Fruit fly (Drosophila melanogaster) whole organism, embryonic: ENCODE results near the gene CG5928.
A peak's percentile ranks its signal among the peaks of the same experiment; 100 is the strongest.

Experiments used
- Aef1 ChIP-seq: fragments of 200-800 bp; sonication (Bioruptor generic); IDR thresholded peaks from 3 replicates; pipeline ENCODE4 v1.3.6; 2022; ENCODE audit warnings: missing biosample characterization, missing genetic modification characterization
- Asciz ChIP-seq: fragments of 200-800 bp; sonication (Bioruptor generic); optimal IDR thresholded peaks from 2 replicates; lab custom pipeline; 2017; ENCODE audit warnings: missing biosample characterization, mild to moderate bottlenecking, missing genetic modification characterization, missing genetic modification reagents
- Bgb ChIP-seq: fragments of 200-800 bp; sonication (Bioruptor generic); IDR thresholded peaks from 2 replicates; pipeline ENCODE4 v1.3.6; 2022; ENCODE audit warnings: missing biosample characterization, missing genetic modification characterization; ENCODE audit not compliant: partially characterized antibody
- CG10366 ChIP-seq: fragments of 200-800 bp; sonication (Bioruptor generic); IDR thresholded peaks from 2 replicates; pipeline ENCODE4 v1.3.6; 2022; ENCODE audit warnings: missing biosample characterization, missing genetic modification characterization
- CG11504 ChIP-seq: fragments of 200-800 bp; sonication (Bioruptor generic); optimal IDR thresholded peaks from 3 replicates; lab custom pipeline; 2019; ENCODE audit warnings: missing biosample characterization, mild to moderate bottlenecking, missing genetic modification characterization, moderate library complexity
- CG12744 ChIP-seq: fragments of 200-800 bp; sonication (Bioruptor generic); optimal IDR thresholded peaks from 2 replicates; lab custom pipeline; 2016; ENCODE audit warnings: missing biosample characterization, missing genetic modification characterization
- CG13894 ChIP-seq: fragments of 200-800 bp; sonication (Bioruptor generic); optimal IDR thresholded peaks from 3 replicates; lab custom pipeline; 2018; ENCODE audit warnings: missing biosample characterization, mild to moderate bottlenecking, missing genetic modification characterization, moderate library complexity
- CG14710 ChIP-seq: fragments of 200-800 bp; sonication (Bioruptor generic); optimal IDR thresholded peaks from 3 replicates; lab custom pipeline; 2019; ENCODE audit warnings: missing biosample characterization, mild to moderate bottlenecking, missing genetic modification characterization, moderate library complexity
- CG1529 ChIP-seq: fragments of 200-800 bp; sonication (Bioruptor generic); optimal IDR thresholded peaks from 3 replicates; lab custom pipeline; 2018; ENCODE audit warnings: missing biosample characterization, missing genetic modification characterization
- CG15601 ChIP-seq: fragments of 200-800 bp; sonication (Bioruptor generic); optimal IDR thresholded peaks from 3 replicates; lab custom pipeline; 2019; ENCODE audit warnings: missing biosample characterization, mild to moderate bottlenecking, missing genetic modification characterization, moderate library complexity
- CG1603 ChIP-seq: fragments of 200-800 bp; sonication (Bioruptor generic); optimal IDR thresholded peaks from 2 replicates; lab custom pipeline; 2019; ENCODE audit warnings: missing biosample characterization, mild to moderate bottlenecking, missing genetic modification characterization, moderate library complexity
- CG2202 ChIP-seq: fragments of 200-800 bp; sonication (Bioruptor generic); optimal IDR thresholded peaks from 2 replicates; lab custom pipeline; 2018; ENCODE audit warnings: missing biosample characterization, mild to moderate bottlenecking, missing genetic modification characterization
- CG42726 ChIP-seq: fragments of 200-800 bp; sonication (Bioruptor generic); IDR thresholded peaks from 2 replicates; pipeline ENCODE4 v1.3.6; 2022; ENCODE audit warnings: missing biosample characterization, missing genetic modification characterization; ENCODE audit not compliant: partially characterized antibody
- CG4707 ChIP-seq: fragments of 200-800 bp; sonication (Bioruptor generic); optimal IDR thresholded peaks from 2 replicates; lab custom pipeline; 2018; ENCODE audit warnings: missing biosample characterization, mild to moderate bottlenecking, missing genetic modification characterization, moderate library complexity
- CG6791 ChIP-seq: fragments of 200-800 bp; sonication (Bioruptor generic); IDR thresholded peaks from 3 replicates; pipeline ENCODE4 v1.3.6; 2022; ENCODE audit warnings: missing biosample characterization, missing genetic modification characterization; ENCODE audit not compliant: partially characterized antibody
- CG7839 ChIP-seq: fragments of 200-800 bp; sonication (Bioruptor generic); optimal IDR thresholded peaks from 3 replicates; lab custom pipeline; 2018; ENCODE audit warnings: missing biosample characterization, mild to moderate bottlenecking, missing genetic modification characterization, moderate library complexity
- CG8281 ChIP-seq: fragments of 200-800 bp; sonication (Bioruptor generic); optimal IDR thresholded peaks from 2 replicates; lab custom pipeline; 2018; ENCODE audit warnings: missing biosample characterization, mild to moderate bottlenecking, missing genetic modification characterization, moderate library complexity
- CG9817 ChIP-seq: fragments of 200-800 bp; sonication (Bioruptor generic); optimal IDR thresholded peaks from 2 replicates; lab custom pipeline; 2018; ENCODE audit warnings: missing biosample characterization, mild to moderate bottlenecking, missing genetic modification characterization, moderate library complexity
- Dad ChIP-seq: fragments of 200-800 bp; sonication (Bioruptor generic); optimal IDR thresholded peaks from 3 replicates; lab custom pipeline; 2016; ENCODE audit warnings: missing biosample characterization, missing genetic modification characterization
- Ets65A ChIP-seq: fragments of 200-800 bp; sonication (Bioruptor generic); peaks from one replicate; lab custom pipeline; 2016; ENCODE audit warnings: missing biosample characterization, missing genetic modification characterization
- H15 ChIP-seq: fragments of 200-800 bp; sonication (Bioruptor generic); IDR thresholded peaks from 3 replicates; pipeline ENCODE4 v1.3.6; 2022; ENCODE audit warnings: missing biosample characterization, missing genetic modification characterization
- HLH4C ChIP-seq: fragments of 200-800 bp; sonication (Bioruptor generic); IDR thresholded peaks from 3 replicates; pipeline ENCODE4 v1.3.6; 2022; ENCODE audit warnings: missing biosample characterization, missing genetic modification characterization; ENCODE audit not compliant: partially characterized antibody
- Lhr ChIP-seq: fragments of 200-800 bp; sonication (Bioruptor generic); optimal IDR thresholded peaks from 3 replicates; lab custom pipeline; 2017; ENCODE audit warnings: mild to moderate bottlenecking, missing biosample characterization, missing genetic modification reagents, missing genetic modification characterization
- Med ChIP-seq: fragments of 200-800 bp; sonication (Bioruptor generic); peaks from one replicate; lab custom pipeline; 2016; ENCODE audit warnings: missing biosample characterization, missing genetic modification characterization, mild to moderate bottlenecking, inconsistent platforms, moderate library complexity
- Pdp1 ChIP-seq, 2 experiments: fragments of 200-800 bp; sonication (Bioruptor generic); optimal IDR thresholded peaks; 3 replicates each; lab custom pipeline; 2016; ENCODE audit warnings: missing biosample characterization in 2 of 2, missing genetic modification characterization in 2 of 2, mild to moderate bottlenecking in 1 of 2, moderate library complexity in 1 of 2
- Poxn ChIP-seq: fragments of 200-800 bp; sonication (Bioruptor generic); IDR thresholded peaks from 2 replicates; pipeline ENCODE4 v1.3.6; 2022; ENCODE audit warnings: missing biosample characterization, missing genetic modification characterization
- YL-1 ChIP-seq: fragments of 200-800 bp; sonication (Bioruptor generic); optimal IDR thresholded peaks from 3 replicates; lab custom pipeline; 2017; ENCODE audit warnings: missing biosample characterization, mild to moderate bottlenecking, missing genetic modification characterization
- amos ChIP-seq: fragments of 200-800 bp; sonication (Bioruptor generic); IDR thresholded peaks from 2 replicates; pipeline ENCODE4 v1.3.6; 2022; ENCODE audit warnings: missing biosample characterization, missing genetic modification characterization; ENCODE audit not compliant: partially characterized antibody
- ash1 ChIP-seq: fragments of 200-800 bp; sonication (Bioruptor generic); optimal IDR thresholded peaks from 2 replicates; lab custom pipeline; 2018; ENCODE audit warnings: missing biosample characterization, mild to moderate bottlenecking, missing genetic modification characterization
- az2 ChIP-seq: fragments of 200-800 bp; sonication (Bioruptor generic); optimal IDR thresholded peaks from 3 replicates; lab custom pipeline; 2016; ENCODE audit warnings: missing biosample characterization, missing genetic modification characterization
- dm ChIP-seq: fragments of 200-800 bp; sonication (Bioruptor generic); optimal IDR thresholded peaks from 3 replicates; lab custom pipeline; 2016; ENCODE audit warnings: missing biosample characterization, missing genetic modification characterization
- dysf ChIP-seq: fragments of 200-800 bp; sonication (Bioruptor generic); IDR thresholded peaks from 3 replicates; pipeline ENCODE4 v1.3.6; 2022; ENCODE audit warnings: missing biosample characterization, missing genetic modification characterization
- emc ChIP-seq: fragments of 200-800 bp; sonication (Bioruptor generic); optimal IDR thresholded peaks from 2 replicates; lab custom pipeline; 2016; ENCODE audit warnings: missing biosample characterization, missing genetic modification characterization
- eyg ChIP-seq: fragments of 200-800 bp; sonication (Bioruptor generic); optimal IDR thresholded peaks from 3 replicates; lab custom pipeline; 2016; ENCODE audit warnings: missing biosample characterization, missing genetic modification characterization
- grau ChIP-seq: fragments of 200-800 bp; optimal IDR thresholded peaks from 3 replicates; lab custom pipeline; 2019; ENCODE audit warnings: missing biosample characterization, mild to moderate bottlenecking, missing genetic modification characterization, moderate library complexity
- nom ChIP-seq: fragments of 200-800 bp; sonication (Bioruptor generic); optimal IDR thresholded peaks from 2 replicates; lab custom pipeline; 2017; ENCODE audit warnings: missing biosample characterization, missing genetic modification characterization, mild to moderate bottlenecking, moderate library complexity, missing genetic modification reagents
- onecut ChIP-seq: fragments of 200-800 bp; sonication (Bioruptor generic); IDR thresholded peaks from 2 replicates; pipeline ENCODE4 v1.3.6; 2022; ENCODE audit warnings: missing biosample characterization, missing genetic modification characterization
- pros ChIP-seq: fragments of 200-800 bp; sonication (Bioruptor generic); optimal IDR thresholded peaks from 3 replicates; lab custom pipeline; 2019; ENCODE audit warnings: missing biosample characterization, mild to moderate bottlenecking, missing genetic modification characterization, moderate library complexity
- psq ChIP-seq: fragments of 200-800 bp; sonication (Bioruptor generic); optimal IDR thresholded peaks from 2 replicates; lab custom pipeline; 2017; ENCODE audit warnings: missing biosample characterization, missing genetic modification characterization
- repo ChIP-seq: fragments of 200-800 bp; sonication (Bioruptor generic); optimal IDR thresholded peaks from 2 replicates; lab custom pipeline; 2016; ENCODE audit warnings: missing biosample characterization, missing genetic modification characterization
- sens ChIP-seq: fragments of 200-800 bp; sonication (Bioruptor generic); peaks from one replicate; lab custom pipeline; 2016; ENCODE audit warnings: missing biosample characterization, missing genetic modification characterization
- stwl ChIP-seq: fragments of 200-800 bp; sonication (Bioruptor generic); optimal IDR thresholded peaks from 3 replicates; lab custom pipeline; 2018; ENCODE audit warnings: missing biosample characterization, mild to moderate bottlenecking, missing genetic modification characterization, moderate library complexity
- tll ChIP-seq, 2 experiments: fragments of 200-800 bp in 1 of 2; fragments of >200 bp in 1 of 2; sonication (Bioruptor generic) in 1 of 2; optimal IDR thresholded peaks; 2 replicates each; lab custom pipeline; 2017 to 2019; ENCODE audit warnings: missing biosample characterization in 2 of 2, missing genetic modification characterization in 2 of 2, mild to moderate bottlenecking in 1 of 2, moderate library complexity in 1 of 2
- vnd ChIP-seq: fragments of 200-800 bp; sonication (Bioruptor generic); IDR thresholded peaks from 3 replicates; pipeline ENCODE4 v1.3.6; 2022; ENCODE audit warnings: missing biosample characterization, missing genetic modification characterization; ENCODE audit not compliant: partially characterized antibody
- vvl ChIP-seq: fragments of 200-800 bp; sonication (Bioruptor generic); IDR thresholded peaks from 2 replicates; pipeline ENCODE4 v1.3.6; 2022; ENCODE audit warnings: missing biosample characterization, missing genetic modification characterization
- z ChIP-seq: fragments of 200-800 bp; sonication (Bioruptor generic); IDR thresholded peaks from 3 replicates; pipeline ENCODE4 v1.3.6; 2022; ENCODE audit warnings: missing biosample characterization, missing genetic modification characterization
- zfh2 ChIP-seq: fragments of 200-800 bp; sonication (Bioruptor generic); optimal IDR thresholded peaks from 2 replicates; lab custom pipeline; 2016; ENCODE audit warnings: missing biosample characterization, missing genetic modification characterization

The CG5928 gene

dm6 chrX:6032826-6033225 is 34.9 kb upstream of the CG5928 start:
- no peak for TF ChIP-seq ash1 (GFP tag; lab: Kevin White, UChicago)
- TF ChIP-seq z (GFP tag; lab: Robert Waterston, UW), result 0 out of 3 replicates have a peak, but pooled peaks have one; percentile 55
- TF ChIP-seq Asciz (GFP tag; lab: Kevin White, UChicago), result no peak
- TF ChIP-seq emc (GFP tag; lab: Kevin White, UChicago), result no peak
- peak; percentile 43 for TF ChIP-seq Ets65A
- no peak for TF ChIP-seq CG1529 (GFP tag; lab: Kevin White, UChicago)
- TF ChIP-seq CG9817, result no peak
- TF ChIP-seq Poxn (GFP tag; lab: Robert Waterston, UW), result no peak
- TF ChIP-seq tll (GFP tag; optimal IDR thresholded peaks at IDR 0.05; lab: Kevin White, UChicago), result no peak
- TF ChIP-seq YL-1 (GFP tag; lab: Kevin White, UChicago), result no peak
- no peak for TF ChIP-seq CG1603 (tag; lab: Kevin White, UChicago)
- TF ChIP-seq stwl, result no peak
- TF ChIP-seq Aef1 (GFP tag; lab: Robert Waterston, UW), result no peak
- TF ChIP-seq H15 (GFP tag; lab: Robert Waterston, UW), result no peak
- TF ChIP-seq pros (GFP tag; lab: Kevin White, UChicago), result peak; percentile 51
- no peak for TF ChIP-seq zfh2 (GFP tag; lab: Kevin White, UChicago)
- no peak for TF ChIP-seq HLH4C (GFP tag; lab: Robert Waterston, UW)
- TF ChIP-seq grau, result no peak
- no peak for TF ChIP-seq repo (GFP tag; lab: Kevin White, UChicago)
- no peak for TF ChIP-seq nom (GFP tag; lab: Kevin White, UChicago)
- TF ChIP-seq CG12744 (GFP tag; lab: Kevin White, UChicago), result no peak
- TF ChIP-seq CG10366 (GFP tag; lab: Robert Waterston, UW), result no peak
- no peak for TF ChIP-seq Dad (GFP tag; lab: Kevin White, UChicago)

- TF ChIP-seq CG7839 (no peak), CG13894 (peak; percentile 91), z (GFP tag; lab: Robert Waterston, UW) (0 out of 3 replicates have a peak, but pooled peaks have one; percentile 11), sens (GFP tag; lab: Kevin White, UChicago) (peak; percentile 31), az2 (GFP tag; lab: Kevin White, UChicago) (no peak)
These were observed 33.0 kb upstream of the CG5928 start for dm6 chrX:6034741-6035140.

dm6 chrX:6035359-6035758 is 32.4 kb upstream of the CG5928 start:
- TF ChIP-seq CG11504 (peak; percentile 32), psq (GFP tag; lab: Kevin White, UChicago) (no peak), Bgb (GFP tag; lab: Robert Waterston, UW) (peak; percentile 55; the same call in 1 of the 2 replicates), onecut (GFP tag; lab: Robert Waterston, UW) (no peak), CG4707 (GFP tag; lab: Kevin White, UChicago) (peak; percentile 38), CG14710 (tag; lab: Kevin White, UChicago) (peak; percentile 25), dysf (no peak), Lhr (GFP tag; lab: Kevin White, UChicago) (peak; percentile 37), CG1603 (tag; lab: Kevin White, UChicago) (peak; percentile 37), CG15601 (peak; percentile 77), CG8281 (tag; lab: Kevin White, UChicago) (peak; percentile 46), CG42726 (GFP tag; lab: Robert Waterston, UW) (0 out of 2 replicates have a peak, but pooled peaks have one; percentile 9), Pdp1 (GFP tag; optimal IDR thresholded peaks at IDR 0.05; lab: Kevin White, UChicago) (peak in 1 of 2 experiments; percentile 25), sens (GFP tag; lab: Kevin White, UChicago) (peak; percentile 77), eyg (GFP tag; lab: Kevin White, UChicago) (no peak), dm (GFP tag; lab: Kevin White, UChicago) (no peak), vvl (GFP tag; lab: Robert Waterston, UW) (0 out of 2 replicates have a peak, but pooled peaks have one; percentile 13), CG2202 (peak; percentile 2), CG6791 (GFP tag; lab: Robert Waterston, UW) (0 out of 3 replicates have a peak, but pooled peaks have one; percentile 29), vnd (no peak), stwl (peak; percentile 31), Med (GFP tag; lab: Kevin White, UChicago) (peak; percentile 9), amos (GFP tag; lab: Robert Waterston, UW) (peak; percentile 6; the same call in 1 of the 2 replicates)
